Worm (Caenorhabditis elegans) whole organism, L4/young adult: ENCODE measurements around the gene nlp-5.

Experiments
- dao-5 ChIP-seq: sonication (generic microtip); optimal IDR thresholded peaks from 2 replicates; lab custom pipeline; 2016; ENCODE audit warnings: missing genotype, missing genetic modification characterization, moderate library complexity, missing compliant biosample characterization
- him-1 ChIP-seq: sonication (generic microtip); optimal IDR thresholded peaks from 2 replicates; lab custom pipeline; 2016; ENCODE audit warnings: missing genotype, missing genetic modification reagents, missing genetic modification characterization, missing compliant biosample characterization

DNA sequence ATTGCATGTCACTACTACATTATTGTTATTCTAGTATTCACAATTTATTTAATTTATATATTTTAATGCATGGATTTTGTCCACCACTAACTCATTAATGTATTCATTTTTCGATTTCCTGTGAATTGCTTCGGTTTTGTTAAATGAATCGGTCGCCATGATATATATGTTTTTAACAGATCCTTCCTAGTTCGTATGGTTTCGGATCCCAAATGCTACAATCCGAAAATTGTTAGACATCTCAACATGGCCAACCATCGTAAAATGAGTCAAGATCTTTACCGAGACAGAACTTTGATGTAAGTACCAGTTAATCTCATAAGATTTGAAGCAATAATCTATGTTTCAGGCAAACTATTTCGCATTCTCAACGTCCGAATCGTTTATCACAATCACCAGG lies 34.8 kb downstream of the nlp-5 start:
- TF ChIP-seq him-1 (tag; lab: Kevin White, UChicago) (no peak), dao-5 (no peak)
